Worm (Caenorhabditis elegans) whole organism, L1 larva: ENCODE data around the gene ruvb-1.

Experiments
- C04F5.9 ChIP-seq: sonication (generic microtip); optimal IDR thresholded peaks from 2 replicates; lab custom pipeline; 2016; ENCODE audit warnings: missing genetic modification characterization, missing compliant biosample characterization
- C16A3.4 ChIP-seq: fragments of 150-350 bp; optimal IDR thresholded peaks from 2 replicates; lab custom pipeline; 2014; ENCODE audit warnings: missing biosample characterization, missing genetic modification characterization
- C34B4.2 ChIP-seq: sonication (generic microtip); optimal IDR thresholded peaks from 2 replicates; lab custom pipeline; 2017; ENCODE audit warnings: mild to moderate bottlenecking, missing genetic modification characterization, missing compliant biosample characterization
- F16B12.6 ChIP-seq: fragments of 150-350 bp; optimal IDR thresholded peaks from 2 replicates; lab custom pipeline; 2014; ENCODE audit warnings: missing biosample characterization, missing genetic modification characterization
- Y116A8C.19 ChIP-seq: sonication (generic microtip); optimal IDR thresholded peaks from 2 replicates; lab custom pipeline; 2016; ENCODE audit warnings: missing compliant biosample characterization, missing genetic modification characterization, borderline replicate concordance
- aly-2 ChIP-seq: fragments of 150-350 bp; optimal IDR thresholded peaks from 2 replicates; lab custom pipeline; 2014; ENCODE audit warnings: missing biosample characterization, missing genetic modification characterization
- ama-1 ChIP-seq: fragments of 150-350 bp; optimal IDR thresholded peaks from 2 replicates; lab custom pipeline; 2014
- ceh-63 ChIP-seq: fragments of 200-800 bp; sonication (Bioruptor generic); optimal IDR thresholded peaks from 2 replicates; lab custom pipeline; 2018; ENCODE audit warnings: mild to moderate bottlenecking, missing genetic modification characterization, missing compliant biosample characterization
- ceh-88 ChIP-seq: fragments of 200-800 bp; sonication (Bioruptor generic); IDR thresholded peaks from 2 replicates; pipeline ENCODE4 v1.3.6; 2022; ENCODE audit warnings: missing genetic modification characterization, missing compliant biosample characterization
- ceh-90 ChIP-seq: sonication (generic microtip); optimal IDR thresholded peaks from 2 replicates; lab custom pipeline; 2016; ENCODE audit warnings: missing genetic modification characterization, missing compliant biosample characterization
- ces-1 ChIP-seq: fragments of 150-350 bp; optimal IDR thresholded peaks from 2 replicates; lab custom pipeline; 2014; ENCODE audit warnings: missing biosample characterization, missing genetic modification reagents, missing genetic modification characterization
- dpl-1 ChIP-seq, 3 experiments: fragments of 150-350 bp in 2 of 3; sonication (generic microtip) in 1 of 3; optimal IDR thresholded peaks; 2 replicates each; lab custom pipeline; 2014 to 2017; ENCODE audit warnings: missing biosample characterization in 3 of 3, missing genetic modification characterization in 3 of 3, missing genetic modification reagents in 3 of 3
- efl-1 ChIP-seq, 4 experiments: fragments of 150-350 bp; optimal IDR thresholded peaks in 3 of 4; peaks in 1 of 4; 1 replicate in 1 of 4; 2 replicates in 3 of 4; lab custom pipeline; 2014; ENCODE audit warnings: missing biosample characterization in 2 of 4, missing genetic modification characterization in 2 of 4, missing genetic modification reagents in 2 of 4
- elt-2 ChIP-seq: sonication (generic microtip); optimal IDR thresholded peaks from 2 replicates; lab custom pipeline; 2016; ENCODE audit warnings: missing genetic modification characterization, mild to moderate bottlenecking, inconsistent platforms, missing compliant biosample characterization, missing genetic modification reagents
- fkh-10 ChIP-seq: sonication (generic microtip); optimal IDR thresholded peaks from 2 replicates; lab custom pipeline; 2017; ENCODE audit warnings: missing biosample characterization, missing genetic modification reagents, missing genetic modification characterization
- grh-1 ChIP-seq: fragments of 200-800 bp; sonication (Bioruptor generic); IDR thresholded peaks from 2 replicates; pipeline ENCODE4 v1.3.6; 2022; ENCODE audit warnings: missing genetic modification reagents, missing genetic modification characterization, missing compliant biosample characterization
- hlh-17 ChIP-seq: fragments of 200-800 bp; sonication (Bioruptor generic); optimal IDR thresholded peaks from 2 replicates; lab custom pipeline; 2018; ENCODE audit warnings: missing genetic modification characterization, mild to moderate bottlenecking, missing compliant biosample characterization, moderate library complexity, borderline replicate concordance
- hlh-4 ChIP-seq: sonication (generic microtip); optimal IDR thresholded peaks from 2 replicates; lab custom pipeline; 2016; ENCODE audit warnings: mild to moderate bottlenecking, missing genetic modification characterization, missing compliant biosample characterization
- irx-1 ChIP-seq: sonication (generic microtip); optimal IDR thresholded peaks from 2 replicates; lab custom pipeline; 2016; ENCODE audit warnings: missing genetic modification characterization, missing compliant biosample characterization
- isw-1 ChIP-seq: fragments of 200-800 bp; sonication (Bioruptor generic); IDR thresholded peaks from 2 replicates; pipeline ENCODE4 v1.3.6; 2022; ENCODE audit warnings: missing genetic modification characterization, missing compliant biosample characterization
- jun-1 ChIP-seq: fragments of 150-350 bp; optimal IDR thresholded peaks from 2 replicates; lab custom pipeline; 2014; ENCODE audit warnings: missing biosample characterization, missing genetic modification reagents, missing genetic modification characterization
- lin-35 ChIP-seq, 2 experiments: fragments of 150-350 bp; optimal IDR thresholded peaks; 2 replicates each; lab custom pipeline; 2014; ENCODE audit warnings: missing biosample characterization in 2 of 2, missing genetic modification characterization in 2 of 2, missing genetic modification reagents in 2 of 2
- lin-39 ChIP-seq: fragments of 150-350 bp; optimal IDR thresholded peaks from 2 replicates; lab custom pipeline; 2014; ENCODE audit warnings: missing biosample characterization, missing genetic modification reagents, missing genetic modification characterization
- mef-2 ChIP-seq: fragments of 150-350 bp; optimal IDR thresholded peaks from 2 replicates; lab custom pipeline; 2014; ENCODE audit warnings: missing biosample characterization, missing genetic modification characterization
- mep-1 ChIP-seq: fragments of 150-350 bp; optimal IDR thresholded peaks from 2 replicates; lab custom pipeline; 2014; ENCODE audit warnings: missing biosample characterization, missing genetic modification characterization
- nhr-11 ChIP-seq: fragments of 150-350 bp; optimal IDR thresholded peaks from 2 replicates; lab custom pipeline; 2014; ENCODE audit warnings: missing biosample characterization, missing genetic modification characterization
- nhr-12 ChIP-seq: sonication (generic microtip); optimal IDR thresholded peaks from 2 replicates; lab custom pipeline; 2017; ENCODE audit warnings: missing biosample characterization, missing genetic modification characterization
- nhr-28 ChIP-seq: fragments of 150-350 bp; optimal IDR thresholded peaks from 2 replicates; lab custom pipeline; 2014; ENCODE audit warnings: missing biosample characterization, missing genetic modification characterization
- nhr-47 ChIP-seq: sonication (generic microtip); optimal IDR thresholded peaks from 2 replicates; lab custom pipeline; 2016; ENCODE audit warnings: mild to moderate bottlenecking, missing genetic modification characterization, moderate library complexity, missing compliant biosample characterization
- nhr-71 ChIP-seq: sonication (generic microtip); optimal IDR thresholded peaks from 2 replicates; lab custom pipeline; 2016; ENCODE audit warnings: mild to moderate bottlenecking, missing genetic modification characterization, moderate library complexity, missing compliant biosample characterization
- nhr-76 ChIP-seq: sonication (generic microtip); optimal IDR thresholded peaks from 2 replicates; lab custom pipeline; 2017; ENCODE audit warnings: missing biosample characterization, missing genetic modification characterization
- nhr-77 ChIP-seq: fragments of 150-350 bp; optimal IDR thresholded peaks from 2 replicates; lab custom pipeline; 2014; ENCODE audit warnings: missing biosample characterization, missing genetic modification characterization
- pag-3 ChIP-seq: sonication (generic microtip); optimal IDR thresholded peaks from 2 replicates; lab custom pipeline; 2017; ENCODE audit warnings: missing genetic modification characterization, mild to moderate bottlenecking, missing compliant biosample characterization, antibody characterized with exemption, borderline replicate concordance; ENCODE audit not compliant: insufficient read depth
- rnt-1 ChIP-seq: sonication (generic microtip); optimal IDR thresholded peaks from 2 replicates; lab custom pipeline; 2016; ENCODE audit warnings: mild to moderate bottlenecking, missing genetic modification characterization, moderate library complexity, missing compliant biosample characterization
- skn-1 ChIP-seq: fragments of 150-350 bp; optimal IDR thresholded peaks from 2 replicates; lab custom pipeline; 2014; ENCODE audit warnings: missing biosample characterization, missing genetic modification characterization
- snpc-4 ChIP-seq: fragments of 150-350 bp; optimal IDR thresholded peaks from 2 replicates; lab custom pipeline; 2014; ENCODE audit warnings: missing biosample characterization, missing genetic modification characterization
- sptf-1 ChIP-seq: fragments of 150-350 bp; optimal IDR thresholded peaks from 2 replicates; lab custom pipeline; 2014; ENCODE audit warnings: missing biosample characterization, missing genetic modification characterization
- tlp-1 ChIP-seq: fragments of 150-350 bp; optimal IDR thresholded peaks from 2 replicates; lab custom pipeline; 2014; ENCODE audit warnings: missing biosample characterization, missing genetic modification characterization
- unc-30 ChIP-seq: sonication (generic microtip); optimal IDR thresholded peaks from 2 replicates; lab custom pipeline; 2017; ENCODE audit warnings: missing biosample characterization, missing genetic modification characterization
- unc-98 ChIP-seq: fragments of 200-800 bp; sonication (Bioruptor generic); IDR thresholded peaks from 2 replicates; pipeline ENCODE4 v1.3.6; 2022; ENCODE audit warnings: missing genetic modification characterization, missing compliant biosample characterization
- xbp-1 ChIP-seq: sonication (generic microtip); optimal IDR thresholded peaks from 2 replicates; lab custom pipeline; 2016; ENCODE audit warnings: missing genetic modification characterization, missing compliant biosample characterization
- zag-1 ChIP-seq: fragments of 150-350 bp; optimal IDR thresholded peaks from 2 replicates; lab custom pipeline; 2014; ENCODE audit warnings: missing biosample characterization, missing genetic modification characterization
- zip-4 ChIP-seq: fragments of 200-800 bp; sonication (Bioruptor generic); optimal IDR thresholded peaks from 2 replicates; lab custom pipeline; 2018; ENCODE audit warnings: mild to moderate bottlenecking, missing genetic modification characterization, moderate library complexity, missing compliant biosample characterization
- ztf-11 ChIP-seq, 2 experiments: sonication (generic microtip); optimal IDR thresholded peaks; 2 replicates each; lab custom pipeline; 2016 to 2017; ENCODE audit warnings: missing genetic modification characterization in 2 of 2, missing biosample characterization in 1 of 2, missing compliant biosample characterization in 1 of 2
- ztf-4 ChIP-seq: fragments of 150-350 bp; optimal IDR thresholded peaks from 2 replicates; lab custom pipeline; 2014; ENCODE audit warnings: missing biosample characterization, missing genetic modification characterization

ruvb-1 gene

ce11 chrV:9970119-9970518 is 10.5 kb downstream of the ruvb-1 start (continued):
- TF ChIP-seq dpl-1 (GFP tag; optimal IDR thresholded peaks at IDR 0.05; lab: Kevin White, UChicago) (peak in 2 of 3 experiments; percentile 45 to 46), zag-1 (tag; lab: Kevin White, UChicago) (no peak), Y116A8C.19 (tag; lab: Kevin White, UChicago) (no peak), nhr-47 (tag; lab: Kevin White, UChicago) (peak; percentile 69), isw-1 (GFP tag; lab: Robert Waterston, UW) (no peak), ceh-90 (no peak), nhr-11 (tag; lab: Kevin White, UChicago) (no peak), elt-2 (tag; lab: Kevin White, UChicago) (no peak), lin-35 (GFP tag; optimal IDR thresholded peaks at IDR 0.05; lab: Kevin White, UChicago) (peak; percentile 45 to 74), aly-2 (no peak), C04F5.9 (tag; lab: Kevin White, UChicago) (peak; percentile 22), nhr-12 (tag; lab: Kevin White, UChicago) (no peak), ceh-88 (GFP tag; lab: Robert Waterston, UW) (0 out of 2 replicates have a peak, but pooled peaks have one; percentile 44), grh-1 (GFP tag; lab: Robert Waterston, UW) (peak; percentile 31; the same call in 1 of the 2 replicates), F16B12.6 (tag; lab: Kevin White, UChicago) (peak; percentile 30), tlp-1 (tag; lab: Kevin White, UChicago) (no peak), ama-1 (no peak), zip-4 (GFP tag; lab: Kevin White, UChicago) (no peak), lin-39 (tag; lab: Kevin White, UChicago) (no peak), sptf-1 (no peak), ztf-11 (tag; optimal IDR thresholded peaks at IDR 0.05; lab: Kevin White, UChicago) (no peak), snpc-4 (tag; lab: Kevin White, UChicago) (peak; percentile 10), rnt-1 (peak; percentile 76), xbp-1 (tag; lab: Kevin White, UChicago) (peak; percentile 54), irx-1 (tag; lab: Kevin White, UChicago) (peak; percentile 2), nhr-71 (tag; lab: Kevin White, UChicago) (peak; percentile 75), unc-98 (GFP tag; lab: Robert Waterston, UW) (no peak), ztf-4 (tag; lab: Kevin White, UChicago) (no peak), C16A3.4 (tag; lab: Kevin White, UChicago) (peak; percentile 54), pag-3 (tag; lab: Kevin White, UChicago) (no peak), fkh-10 (GFP tag; lab: Kevin White, UChicago) (no peak), nhr-28 (tag; lab: Kevin White, UChicago) (no peak), mep-1 (peak; percentile 72), hlh-17 (no peak), unc-30 (tag; lab: Kevin White, UChicago) (no peak), hlh-4 (tag; lab: Kevin White, UChicago) (no peak), nhr-77 (tag; lab: Kevin White, UChicago) (peak; percentile 65), efl-1 (optimal IDR thresholded peaks at IDR 0.05; lab: Kevin White, UChicago) (peak; percentile 36 to 59), efl-1 (GFP tag; optimal IDR thresholded peaks at IDR 0.05 in 1 of 2; lab: Kevin White, UChicago) (peak; percentile 42 to 96), jun-1 (tag; lab: Kevin White, UChicago) (peak; percentile 4), C34B4.2 (tag; lab: Kevin White, UChicago) (no peak), mef-2 (no peak), ces-1 (no peak), skn-1 (tag; lab: Kevin White, UChicago) (peak; percentile 76), nhr-76 (tag; lab: Kevin White, UChicago) (no peak), ceh-63 (GFP tag; lab: Kevin White, UChicago) (peak; percentile 24)
